Fruit fly (Drosophila melanogaster) whole organism, wandering third instar larva: ENCODE measurements around the gene CG13062.

Experiments
- Abd-B ChIP-seq: fragments of >200 bp; optimal IDR thresholded peaks from 2 replicates; lab custom pipeline; 2017; ENCODE audit warnings: missing biosample characterization, missing genetic modification characterization
- CG32264 ChIP-seq: fragments of 200-800 bp; sonication (Bioruptor generic); optimal IDR thresholded peaks from 2 replicates; lab custom pipeline; 2016; ENCODE audit warnings: missing biosample characterization, missing genetic modification characterization
- CG9705 ChIP-seq: fragments of 200-800 bp; sonication (Bioruptor generic); optimal IDR thresholded peaks from 2 replicates; lab custom pipeline; 2018; ENCODE audit warnings: missing biosample characterization, mild to moderate bottlenecking, missing genetic modification characterization
- Dif ChIP-seq: fragments of 200-275, 200-300 bp; sonication (Bioruptor generic); optimal IDR thresholded peaks from 2 replicates; lab custom pipeline; 2018; ENCODE audit warnings: missing biosample characterization, missing genetic modification characterization; ENCODE audit not compliant: partially characterized antibody
- GATAd ChIP-seq: sonication (Bioruptor generic); optimal IDR thresholded peaks from 2 replicates; lab custom pipeline; 2016; ENCODE audit warnings: missing biosample characterization, missing genetic modification characterization
- Hnf4 ChIP-seq: fragments of 200-800 bp; sonication (Bioruptor generic); optimal IDR thresholded peaks from 2 replicates; lab custom pipeline; 2016; ENCODE audit warnings: missing biosample characterization, mild to moderate bottlenecking, missing genetic modification characterization
- Jra ChIP-seq: sonication (Bioruptor generic); optimal IDR thresholded peaks from 2 replicates; lab custom pipeline; 2016; ENCODE audit warnings: missing biosample characterization, missing genetic modification characterization
- Mio ChIP-seq: sonication (Bioruptor generic); optimal IDR thresholded peaks from 2 replicates; lab custom pipeline; 2016; ENCODE audit warnings: missing biosample characterization, missing genetic modification characterization
- Myc ChIP-seq: fragments of >200 bp; optimal IDR thresholded peaks from 2 replicates; lab custom pipeline; 2017
- N ChIP-seq: fragments of >200 bp; optimal IDR thresholded peaks from 2 replicates; lab custom pipeline; 2018; ENCODE audit warnings: missing biosample characterization, missing external identifiers, missing genetic modification characterization
- OdsH ChIP-seq: fragments of 200-800 bp; sonication (Bioruptor generic); optimal IDR thresholded peaks from 2 replicates; lab custom pipeline; 2016; ENCODE audit warnings: missing biosample characterization, mild to moderate bottlenecking, missing genetic modification characterization
- Rel ChIP-seq, 2 experiments: fragments of 200-800 bp; sonication (Bioruptor generic) in 1 of 2; optimal IDR thresholded peaks; 2 replicates in 1 of 2; 3 replicates in 1 of 2; lab custom pipeline; 2016 to 2019; ENCODE audit warnings: mild to moderate bottlenecking in 2 of 2, missing biosample characterization in 2 of 2, missing genetic modification characterization in 2 of 2, moderate library complexity in 1 of 2
- Sp1 ChIP-seq: fragments of 200-800 bp; sonication (Bioruptor generic); optimal IDR thresholded peaks from 3 replicates; lab custom pipeline; 2019; ENCODE audit warnings: missing biosample characterization, mild to moderate bottlenecking, missing genetic modification characterization, moderate library complexity
- Vsx2 ChIP-seq: fragments of 200-300, 225-300 bp; sonication (Bioruptor generic); optimal IDR thresholded peaks from 2 replicates; lab custom pipeline; 2018; ENCODE audit warnings: missing biosample characterization, missing genetic modification characterization; ENCODE audit not compliant: partially characterized antibody
- br ChIP-seq: fragments of 200-800 bp; sonication (Bioruptor generic); optimal IDR thresholded peaks from 2 replicates; lab custom pipeline; 2016; ENCODE audit warnings: missing biosample characterization, missing genetic modification characterization
- brk ChIP-seq: fragments of 200-800 bp; sonication (Bioruptor generic); optimal IDR thresholded peaks from 2 replicates; lab custom pipeline; 2016; ENCODE audit warnings: missing biosample characterization, mild to moderate bottlenecking, missing genetic modification characterization
- dl ChIP-seq, 2 experiments: fragments of 175-275, 200-275 bp in 1 of 2; fragments of 200-275 bp in 1 of 2; sonication (Bioruptor generic); optimal IDR thresholded peaks; lab custom pipeline; 2018; ENCODE audit warnings: mild to moderate bottlenecking in 2 of 2, missing biosample characterization in 2 of 2, missing genetic modification characterization in 2 of 2, moderate library complexity in 2 of 2; ENCODE audit not compliant: partially characterized antibody in 2 of 2, insufficient read depth in 1 of 2
- dsf ChIP-seq: sonication (Bioruptor generic); optimal IDR thresholded peaks from 2 replicates; lab custom pipeline; 2016; ENCODE audit warnings: missing biosample characterization, missing genetic modification characterization, borderline replicate concordance
- ey ChIP-seq: fragments of 200-800 bp; sonication (Bioruptor generic); optimal IDR thresholded peaks from 2 replicates; lab custom pipeline; 2016; ENCODE audit warnings: missing biosample characterization, missing genetic modification characterization
- foxo ChIP-seq, 2 experiments: fragments of 200-800 bp; sonication (Bioruptor generic); optimal IDR thresholded peaks; 2 replicates in 1 of 2; 3 replicates in 1 of 2; lab custom pipeline; 2016 to 2017; ENCODE audit warnings: missing biosample characterization in 2 of 2, missing genetic modification characterization in 2 of 2
- fru ChIP-seq: fragments of 200-800 bp; sonication (Bioruptor generic); optimal IDR thresholded peaks from 3 replicates; lab custom pipeline; 2016; ENCODE audit warnings: missing biosample characterization, mild to moderate bottlenecking, missing genetic modification characterization
- h ChIP-seq: fragments of 200-800 bp; sonication (Bioruptor generic); optimal IDR thresholded peaks from 3 replicates; lab custom pipeline; 2016; ENCODE audit warnings: missing biosample characterization, mild to moderate bottlenecking, missing genetic modification characterization
- lola ChIP-seq: fragments of >200 bp; optimal IDR thresholded peaks from 2 replicates; lab custom pipeline; 2017; ENCODE audit warnings: missing biosample characterization, missing genetic modification characterization
- pan ChIP-seq: fragments of >200 bp; optimal IDR thresholded peaks from 2 replicates; lab custom pipeline; 2017
- psq ChIP-seq: fragments of 200-800 bp; sonication (Bioruptor generic); optimal IDR thresholded peaks from 3 replicates; lab custom pipeline; 2017; ENCODE audit warnings: missing biosample characterization, mild to moderate bottlenecking, missing genetic modification characterization, moderate library complexity
- rgr ChIP-seq: fragments of 200-800 bp; sonication (Bioruptor generic); optimal IDR thresholded peaks from 3 replicates; lab custom pipeline; 2016; ENCODE audit warnings: missing biosample characterization, mild to moderate bottlenecking, missing genetic modification characterization
- sage ChIP-seq: fragments of 200-800 bp; sonication (Bioruptor generic); optimal IDR thresholded peaks from 2 replicates; lab custom pipeline; 2016; ENCODE audit warnings: missing biosample characterization, mild to moderate bottlenecking, missing genetic modification characterization
- sv ChIP-seq: fragments of 200-800 bp; sonication (Bioruptor generic); optimal IDR thresholded peaks from 3 replicates; lab custom pipeline; 2016; ENCODE audit warnings: missing biosample characterization, missing genetic modification characterization
- tai ChIP-seq: sonication (Bioruptor generic); optimal IDR thresholded peaks from 2 replicates; lab custom pipeline; 2016; ENCODE audit warnings: missing biosample characterization, missing genetic modification characterization

CG13062 gene

DNA sequence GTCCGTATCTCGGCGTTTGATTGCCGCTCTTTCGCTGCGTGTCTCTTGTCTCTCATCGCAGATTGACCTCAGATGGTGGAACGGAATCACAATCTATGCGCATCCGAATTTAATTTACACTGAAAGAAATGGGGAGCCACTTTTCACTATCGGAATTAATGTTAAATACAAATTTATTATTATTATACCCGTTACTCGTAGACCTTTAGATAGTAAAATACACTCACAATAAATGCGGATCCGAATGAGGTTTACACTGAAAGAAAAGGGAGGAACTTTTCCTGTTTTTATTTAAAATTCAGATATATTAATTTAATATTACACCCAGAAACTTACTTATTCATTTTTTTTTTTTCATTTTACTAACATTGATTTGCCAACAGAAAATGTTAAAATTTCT is 25.0 kb upstream of the CG13062 start:
- TF ChIP-seq foxo (GFP tag; optimal IDR thresholded peaks at IDR 0.05; lab: Kevin White, UChicago): peak in 1 of 2 experiments; percentile 9
- TF ChIP-seq Vsx2 (GFP tag; lab: Kevin White, UChicago): no peak

DNA sequence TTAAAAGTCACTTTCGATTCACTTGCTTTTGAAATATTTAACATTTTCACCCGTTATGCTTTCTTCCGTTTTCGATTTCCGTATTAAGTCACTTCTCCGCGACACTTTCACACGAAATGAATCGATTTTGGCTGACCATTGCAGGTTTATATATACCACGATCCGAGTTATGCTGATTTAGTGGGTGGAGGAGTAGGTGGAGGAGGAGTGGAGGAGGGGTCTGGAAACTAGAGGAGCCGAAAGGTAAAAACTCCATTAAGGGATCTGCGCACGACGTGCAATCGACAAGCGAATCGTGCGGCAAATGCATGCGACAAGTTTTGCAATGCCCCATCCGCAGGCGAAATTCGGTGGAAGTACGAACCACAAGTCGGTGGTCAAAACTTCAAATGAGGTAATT is 23.2 kb upstream of the CG13062 start, which contains the start of gene CG13045:
TSS of gene CG13045 (minus strand) at position 101 of the 400 bp plus-strand sequence.
- TF ChIP-seq pan (lab: Kevin White, UChicago) (no peak), Abd-B (GFP tag; lab: Kevin White, UChicago) (no peak), CG32264 (GFP tag; lab: Kevin White, UChicago) (no peak), lola (no peak), sage (GFP tag; lab: Kevin White, UChicago) (no peak), foxo (GFP tag; optimal IDR thresholded peaks at IDR 0.05; lab: Kevin White, UChicago) (no peak), GATAd (GFP tag; lab: Kevin White, UChicago) (no peak), Sp1 (GFP tag; lab: Kevin White, UChicago) (no peak)

DNA sequence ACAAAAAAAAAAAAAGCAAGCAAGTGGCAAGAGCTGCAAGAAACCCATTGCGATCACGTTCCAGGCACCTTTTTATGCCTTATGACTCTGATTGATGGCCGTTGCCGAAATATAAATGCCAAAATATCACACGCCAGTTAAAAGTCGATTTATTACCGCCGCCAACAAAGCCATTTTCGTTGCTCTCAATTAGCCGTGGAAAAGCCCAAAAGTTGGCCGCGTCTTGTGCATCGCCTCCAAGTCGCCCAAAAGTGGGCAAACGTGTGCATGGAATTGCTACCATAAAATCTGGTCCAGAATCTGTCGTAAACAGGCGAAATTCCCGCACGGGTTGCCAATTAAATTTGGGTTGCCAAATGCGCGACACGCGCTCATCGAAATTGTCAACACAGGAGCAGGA is 22.4 kb upstream of the CG13062 start:
- peak; percentile 51 for TF ChIP-seq lola
- TF ChIP-seq Vsx2 (GFP tag; lab: Kevin White, UChicago): peak; percentile 88
- TF ChIP-seq N (GFP tag; lab: Kevin White, UChicago): peak; percentile 32
- peak; percentile 76 for TF ChIP-seq Myc (lab: Kevin White, UChicago)
- no peak for TF ChIP-seq sage (GFP tag; lab: Kevin White, UChicago)
- TF ChIP-seq, all 38 proteins: peak for 4

DNA sequence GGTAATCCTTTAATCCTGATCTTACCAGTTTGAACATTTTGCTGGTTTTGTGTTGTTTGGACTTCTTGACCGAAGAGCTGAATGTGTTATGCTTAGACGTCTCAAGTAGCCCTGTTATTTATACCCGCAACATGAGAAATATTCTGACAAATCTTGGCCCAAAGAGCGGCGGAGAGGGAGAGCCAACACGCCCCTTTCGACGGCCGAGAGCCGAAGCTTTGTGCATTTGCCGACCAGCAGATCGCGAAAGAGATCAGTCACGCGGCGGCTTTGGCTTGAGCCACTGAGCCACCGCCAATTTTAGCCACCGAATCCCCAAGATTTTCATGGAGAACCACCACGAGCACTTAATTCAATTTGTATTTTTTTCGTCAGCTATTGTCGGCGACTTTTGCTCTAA is 18.6 kb upstream of the CG13062 start, which contains the start of gene CG4962:
TSS of gene CG4962 (minus strand) at position 101 of the 400 bp plus-strand sequence.
- TF ChIP-seq GATAd (GFP tag; lab: Kevin White, UChicago) (no peak), dsf (GFP tag; lab: Kevin White, UChicago) (no peak), pan (lab: Kevin White, UChicago) (no peak), sv (GFP tag; lab: Kevin White, UChicago) (no peak), lola (no peak), Jra (no peak), ey (GFP tag; lab: Kevin White, UChicago) (no peak), rgr (GFP tag; lab: Kevin White, UChicago) (no peak), CG9705 (GFP tag; lab: Kevin White, UChicago) (no peak), OdsH (GFP tag; lab: Kevin White, UChicago) (no peak), Hnf4 (GFP tag; lab: Kevin White, UChicago) (no peak), Abd-B (GFP tag; lab: Kevin White, UChicago) (no peak), Rel (GFP tag; optimal IDR thresholded peaks at IDR 0.05; lab: Kevin White, UChicago) (no peak), Rel (tag; optimal IDR thresholded peaks at IDR 0.05; lab: Kevin White, UChicago) (no peak), psq (GFP tag; lab: Kevin White, UChicago) (no peak), brk (GFP tag; lab: Kevin White, UChicago) (no peak), sage (GFP tag; lab: Kevin White, UChicago) (no peak), Vsx2 (GFP tag; lab: Kevin White, UChicago) (no peak)

DNA sequence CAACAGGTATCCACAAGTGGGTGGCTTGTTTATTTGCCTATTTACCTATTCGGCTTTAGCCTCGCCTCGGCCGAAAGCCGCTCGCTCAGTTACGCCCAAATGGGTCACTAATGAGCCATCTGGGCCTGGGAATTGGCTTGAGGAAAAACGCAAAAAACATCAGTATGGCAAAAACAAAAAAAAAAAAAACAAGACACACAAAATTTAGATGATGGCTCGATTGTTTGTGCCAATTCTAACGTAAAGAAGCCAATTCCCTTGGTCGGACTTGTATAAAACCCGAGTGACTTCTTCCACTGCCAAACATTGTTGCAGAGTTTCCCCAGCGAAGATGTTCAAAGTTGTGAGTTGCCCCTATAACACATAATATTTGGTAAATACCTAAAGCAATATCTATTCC is 12.9 kb upstream of the CG13062 start, which contains the start of gene CG4982:
TSS of gene CG4982 (plus strand) at position 301 of the 400 bp plus-strand sequence.
- no peak for TF ChIP-seq sage (GFP tag; lab: Kevin White, UChicago)
- TF ChIP-seq rgr (GFP tag; lab: Kevin White, UChicago): no peak
- TF ChIP-seq OdsH (GFP tag; lab: Kevin White, UChicago): no peak
- no peak for TF ChIP-seq lola
- TF ChIP-seq Mio (GFP tag; lab: Kevin White, UChicago): no peak
- no peak for TF ChIP-seq dsf (GFP tag; lab: Kevin White, UChicago)
- no peak for TF ChIP-seq br (GFP tag; lab: Kevin White, UChicago)
- TF ChIP-seq fru (GFP tag; lab: Kevin White, UChicago): no peak
- TF ChIP-seq GATAd (GFP tag; lab: Kevin White, UChicago): no peak
- no peak for TF ChIP-seq dl (GFP tag; optimal IDR thresholded peaks at IDR 0.05; lab: Kevin White, UChicago; ENCODE audit: insufficient read depth in 1 of 2, partially characterized antibody in 2 of 2)
- TF ChIP-seq tai (GFP tag; lab: Kevin White, UChicago): no peak
- TF ChIP-seq h (GFP tag; lab: Kevin White, UChicago): no peak
- no peak for TF ChIP-seq Dif (GFP tag; lab: Kevin White, UChicago)
- no peak for TF ChIP-seq Rel (GFP tag; optimal IDR thresholded peaks at IDR 0.05; lab: Kevin White, UChicago)
- TF ChIP-seq Rel (tag; optimal IDR thresholded peaks at IDR 0.05; lab: Kevin White, UChicago): no peak
- TF ChIP-seq, all 38 proteins: peak for 0
